Fruit fly (Drosophila melanogaster): ENCODE data around the gene CG15741.

DNA sequence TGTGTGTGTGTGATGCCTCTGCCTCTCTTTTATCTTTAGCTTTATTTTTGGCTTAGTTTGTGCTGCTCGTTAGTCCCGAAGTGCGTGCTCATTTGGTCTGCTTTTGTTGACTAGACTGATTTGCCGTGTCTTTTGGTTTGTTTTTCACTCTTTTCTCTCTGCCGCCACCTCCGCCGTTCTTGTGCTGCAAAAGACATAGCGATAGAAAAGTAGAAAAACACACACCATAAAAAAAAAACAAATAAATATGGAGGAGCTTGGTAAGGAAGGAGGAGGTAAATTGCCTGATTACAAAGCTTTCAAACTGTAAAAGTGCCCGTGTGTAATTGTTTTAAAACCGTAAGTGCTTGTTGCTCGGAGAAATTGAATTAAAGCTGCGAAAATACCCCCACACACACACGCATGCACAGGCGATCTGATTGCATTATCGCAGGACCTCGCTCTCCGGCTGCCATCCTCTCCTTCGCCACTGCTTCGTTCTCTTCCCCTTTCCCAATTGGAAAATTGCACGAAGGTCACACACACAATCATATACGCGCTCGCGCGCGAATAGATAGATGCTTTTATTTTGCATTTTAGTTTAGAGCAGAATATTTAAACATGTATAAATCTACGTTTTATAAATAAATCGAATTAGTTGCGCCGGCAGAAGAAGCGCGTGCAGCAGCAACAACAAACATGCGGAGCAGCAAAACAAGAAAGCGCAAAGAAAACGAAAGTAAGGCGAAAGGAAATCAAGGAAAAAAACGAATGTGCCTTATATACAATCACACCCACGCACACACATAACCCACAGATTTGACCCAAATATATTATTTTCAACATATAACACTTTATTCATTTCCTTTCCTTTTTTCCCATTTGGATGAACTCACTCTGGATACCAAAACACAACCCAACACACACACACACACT lies 22.2 kb downstream of the CG15741 start:
- no peak for TF ChIP-seq CG1621 (tag; optimal IDR thresholded peaks at IDR 0.05)
- TF ChIP-seq CG7368 (GFP tag; optimal IDR thresholded peaks at IDR 0.05), result no peak
- TF ChIP-seq CG4318 (GFP tag; optimal IDR thresholded peaks at IDR 0.05), result no peak
- TF ChIP-seq vri (GFP tag; optimal IDR thresholded peaks at IDR 0.05), result no peak
- 0 out of 3 replicates have a peak, but pooled peaks have one; percentile 31 for TF ChIP-seq eg (GFP tag; IDR thresholded peaks at IDR 0.05)
- no peak for TF ChIP-seq Gug (GFP tag; IDR thresholded peaks at IDR 0.05)
- TF ChIP-seq CG10669 (GFP tag; optimal IDR thresholded peaks at IDR 0.05), result no peak
- peak; percentile 66 for TF ChIP-seq svp (GFP tag)
- TF ChIP-seq salr (GFP tag; optimal IDR thresholded peaks at IDR 0.05), result no peak
- no peak for TF ChIP-seq OdsH (GFP tag; optimal IDR thresholded peaks at IDR 0.05)
- TF ChIP-seq Sox15 (GFP tag; optimal IDR thresholded peaks at IDR 0.05), result no peak
- peak; percentile 15 for TF ChIP-seq fkh (GFP tag; optimal IDR thresholded peaks at IDR 0.05)
- TF ChIP-seq CG6276 (GFP tag; optimal IDR thresholded peaks at IDR 0.05), result no peak

Measured in whole organism, prepupa.